Fruit fly (Drosophila melanogaster): ENCODE measurements around the gene CG7049.

- no peak for TF ChIP-seq CG8478 (optimal IDR thresholded peaks at IDR 0.05)
- TF ChIP-seq CTCF (optimal IDR thresholded peaks at IDR 0.05), result no peak
Measured at dm6 chr3L:160446-161094, 15.5 kb downstream of the CG7049 start.
